Fruit fly (Drosophila melanogaster): ENCODE measurements around the gene Ncoa6.
A peak's percentile ranks its signal among the peaks of the same experiment; 100 is the strongest.

Gene Ncoa6

DNA sequence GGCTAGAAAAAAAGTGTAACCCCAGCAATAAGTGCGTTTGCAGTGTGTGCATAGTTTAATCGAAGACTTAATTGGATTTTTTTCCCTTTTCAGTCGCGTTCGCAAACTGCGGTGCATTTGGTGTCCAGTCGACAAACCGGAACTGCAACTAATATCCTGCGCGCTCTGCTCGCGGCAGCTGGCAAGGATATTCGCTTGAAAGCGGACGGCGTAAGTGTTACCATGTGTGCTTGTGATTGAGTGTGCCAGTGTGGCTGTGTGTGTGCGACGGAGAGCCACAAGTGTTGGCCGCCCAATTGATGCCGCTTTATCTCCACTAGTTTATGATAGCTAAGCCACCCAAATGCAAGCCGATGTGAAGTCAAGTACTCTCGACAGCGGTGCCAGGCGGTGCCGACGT is 27.0 kb upstream of the Ncoa6 start:
- TF ChIP-seq CG31627 (GFP tag; optimal IDR thresholded peaks at IDR 0.05) (no peak), CG15336 (GFP tag; IDR thresholded peaks at IDR 0.05) (no peak), CG8632 (GFP tag; optimal IDR thresholded peaks at IDR 0.05) (no peak), CG3919 (GFP tag; optimal IDR thresholded peaks at IDR 0.05) (no peak)

DNA sequence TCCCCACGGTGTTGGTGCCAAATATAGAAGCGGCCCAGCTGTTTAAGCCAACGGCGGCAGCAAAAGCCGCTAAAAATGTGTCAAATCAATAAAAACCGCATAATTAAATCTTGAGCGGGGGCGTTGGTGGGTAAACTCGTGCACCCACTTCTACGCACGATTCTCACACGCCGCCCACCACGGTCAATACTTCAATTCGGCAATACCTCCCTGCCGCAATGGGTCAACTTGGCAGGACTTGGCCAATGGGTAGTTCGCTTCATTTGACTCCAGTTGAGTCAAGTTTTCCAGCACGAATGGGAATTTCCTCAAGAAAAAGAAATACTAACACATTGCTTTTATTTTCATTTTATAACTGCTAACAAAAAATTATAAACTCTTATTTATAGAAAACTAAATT is 22.1 kb upstream of the Ncoa6 start:
- TF ChIP-seq dac (GFP tag; optimal IDR thresholded peaks at IDR 0.05) = no peak
- no peak for TF ChIP-seq CG9139 (GFP tag; optimal IDR thresholded peaks at IDR 0.05)
- no peak for TF ChIP-seq Hr38 (GFP tag; optimal IDR thresholded peaks at IDR 0.05)
- TF ChIP-seq Eip78C (GFP tag) = no peak
- TF ChIP-seq CG6276 (GFP tag; optimal IDR thresholded peaks at IDR 0.05) = no peak
- no peak for TF ChIP-seq CG7368 (GFP tag; optimal IDR thresholded peaks at IDR 0.05)
- no peak for TF ChIP-seq Smox (GFP tag; optimal IDR thresholded peaks at IDR 0.05)
- TF ChIP-seq Lpt (GFP tag; optimal IDR thresholded peaks at IDR 0.05) = no peak
- no peak for TF ChIP-seq CG8632 (GFP tag; optimal IDR thresholded peaks at IDR 0.05)
- no peak for TF ChIP-seq CG4318 (GFP tag; optimal IDR thresholded peaks at IDR 0.05)

DNA sequence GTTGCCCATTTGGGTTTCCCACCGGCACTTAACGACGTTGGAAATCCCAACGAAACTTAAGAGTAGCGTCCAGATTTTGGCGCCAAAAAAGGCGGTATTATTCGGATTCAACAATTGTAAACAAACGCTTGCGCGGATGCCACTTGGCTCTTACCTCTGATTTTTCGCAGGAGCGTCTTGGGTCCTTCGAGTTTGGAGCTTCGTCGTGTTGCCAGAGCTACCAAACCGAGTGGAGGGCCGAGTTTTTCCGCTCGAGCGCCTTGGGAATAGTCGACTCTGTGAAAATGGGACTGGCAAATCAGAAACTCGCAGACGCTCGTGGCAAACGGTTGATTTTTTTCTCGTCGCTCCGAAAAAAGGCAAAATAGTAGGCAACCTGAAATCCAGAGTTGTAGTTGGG is 19.4 kb upstream of the Ncoa6 start, which contains the start of gene nompC:
nompC (plus strand) TSS at position 301 of the 400 bp plus-strand sequence.
- TF ChIP-seq pdm3 (GFP tag; optimal IDR thresholded peaks at IDR 0.05) (no peak), lz (GFP tag; optimal IDR thresholded peaks at IDR 0.05) (no peak), CG9139 (GFP tag; optimal IDR thresholded peaks at IDR 0.05) (no peak)

dm6 chr2L:5342119-5342817 is 15.8 kb upstream of the Ncoa6 start, which contains the start of gene Acsf2:
Gene Acsf2 (minus strand): TSS chr2L:5342234.
- TF ChIP-seq CG4318 (GFP tag; optimal IDR thresholded peaks at IDR 0.05) = peak; percentile 72
- TF ChIP-seq Smox (GFP tag; optimal IDR thresholded peaks at IDR 0.05) = peak; percentile 48
- TF ChIP-seq CG34406 (GFP tag; optimal IDR thresholded peaks at IDR 0.05) = peak; percentile 34
- peak; percentile 60 for TF ChIP-seq acj6 (GFP tag; optimal IDR thresholded peaks at IDR 0.05)
- peak; percentile 30 for TF ChIP-seq CG11762 (GFP tag; optimal IDR thresholded peaks at IDR 0.05; ENCODE audit: insufficient read depth)
- peak; percentile 63 for TF ChIP-seq CG16779 (tag; optimal IDR thresholded peaks at IDR 0.05)
- peak; percentile 97 for TF ChIP-seq CG15336 (GFP tag; IDR thresholded peaks at IDR 0.05)
- no peak for TF ChIP-seq CG1621 (tag; optimal IDR thresholded peaks at IDR 0.05)
- peak; percentile 68 for TF ChIP-seq lz (GFP tag; optimal IDR thresholded peaks at IDR 0.05)
- TF ChIP-seq Hr4 (GFP tag; optimal IDR thresholded peaks at IDR 0.05) = peak; percentile 87
- TF ChIP-seq CG10669 (GFP tag; optimal IDR thresholded peaks at IDR 0.05) = peak; percentile 9
- TF ChIP-seq CG10631 (GFP tag; optimal IDR thresholded peaks at IDR 0.05) = peak; percentile 42
- TF ChIP-seq Ets96B (tag; optimal IDR thresholded peaks at IDR 0.05) = no peak
- no peak for TF ChIP-seq fd85E (GFP tag; optimal IDR thresholded peaks at IDR 0.05)
- TF ChIP-seq Met (GFP tag; optimal IDR thresholded peaks at IDR 0.05) = peak; percentile 39
- TF ChIP-seq CG11294 (GFP tag; IDR thresholded peaks at IDR 0.05) = peak; percentile 97
- TF ChIP-seq CG8632 (GFP tag; optimal IDR thresholded peaks at IDR 0.05) = peak; percentile 35
- TF ChIP-seq Eip93F (GFP tag; optimal IDR thresholded peaks at IDR 0.05) = no peak
- peak; percentile 95 for TF ChIP-seq eg (GFP tag; IDR thresholded peaks at IDR 0.05)
- TF ChIP-seq CG6163 (GFP tag; IDR thresholded peaks at IDR 0.05) = peak; percentile 84
- peak; percentile 56 for TF ChIP-seq CG31627 (GFP tag; optimal IDR thresholded peaks at IDR 0.05)
- peak; percentile 95 for TF ChIP-seq fkh (GFP tag; optimal IDR thresholded peaks at IDR 0.05)
- TF ChIP-seq Ets21C (GFP tag; optimal IDR thresholded peaks at IDR 0.05) = peak; percentile 36
- peak; percentile 90 for TF ChIP-seq CG6276 (GFP tag; optimal IDR thresholded peaks at IDR 0.05)
- TF ChIP-seq CG11902 (GFP tag; optimal IDR thresholded peaks at IDR 0.05) = peak; percentile 33
- TF ChIP-seq OdsH (GFP tag; optimal IDR thresholded peaks at IDR 0.05) = peak; percentile 80
- TF ChIP-seq Hr38 (GFP tag; optimal IDR thresholded peaks at IDR 0.05) = no peak
- peak; percentile 64 for TF ChIP-seq topi (GFP tag; optimal IDR thresholded peaks at IDR 0.05)
- peak; percentile 86 for TF ChIP-seq net (GFP tag; optimal IDR thresholded peaks at IDR 0.05)
- TF ChIP-seq Gug (GFP tag; IDR thresholded peaks at IDR 0.05) = peak; percentile 95
- peak; percentile 31 for TF ChIP-seq CG6792 (GFP tag; optimal IDR thresholded peaks at IDR 0.05)
- TF ChIP-seq Blimp-1 (GFP tag; optimal IDR thresholded peaks at IDR 0.05) = no peak
- TF ChIP-seq CG3032 (tag; optimal IDR thresholded peaks at IDR 0.05) = no peak
- peak; percentile 31 for TF ChIP-seq Sox102F (GFP tag; optimal IDR thresholded peaks at IDR 0.05)
- peak; percentile 89 for TF ChIP-seq CG32006 (GFP tag; optimal IDR thresholded peaks at IDR 0.05)
- peak; percentile 57 for TF ChIP-seq cyc (GFP tag; optimal IDR thresholded peaks at IDR 0.05)
- TF ChIP-seq Sox15 (GFP tag; optimal IDR thresholded peaks at IDR 0.05) = peak; percentile 24
- TF ChIP-seq fd59A (GFP tag; optimal IDR thresholded peaks at IDR 0.05) = no peak
